Worm (Caenorhabditis elegans) whole organism, L2 larva: ENCODE results near the gene tbc-6.
A peak's percentile ranks its signal among the peaks of the same experiment; 100 is the strongest.

Experiments
- mab-5 ChIP-seq: fragments of 150-350 bp; optimal IDR thresholded peaks from 2 replicates; lab custom pipeline; 2014; ENCODE audit warnings: missing biosample characterization, missing genetic modification characterization
- snpc-4 ChIP-seq: fragments of 150-350 bp; optimal IDR thresholded peaks from 2 replicates; lab custom pipeline; 2014; ENCODE audit warnings: missing biosample characterization, missing genetic modification characterization

DNA sequence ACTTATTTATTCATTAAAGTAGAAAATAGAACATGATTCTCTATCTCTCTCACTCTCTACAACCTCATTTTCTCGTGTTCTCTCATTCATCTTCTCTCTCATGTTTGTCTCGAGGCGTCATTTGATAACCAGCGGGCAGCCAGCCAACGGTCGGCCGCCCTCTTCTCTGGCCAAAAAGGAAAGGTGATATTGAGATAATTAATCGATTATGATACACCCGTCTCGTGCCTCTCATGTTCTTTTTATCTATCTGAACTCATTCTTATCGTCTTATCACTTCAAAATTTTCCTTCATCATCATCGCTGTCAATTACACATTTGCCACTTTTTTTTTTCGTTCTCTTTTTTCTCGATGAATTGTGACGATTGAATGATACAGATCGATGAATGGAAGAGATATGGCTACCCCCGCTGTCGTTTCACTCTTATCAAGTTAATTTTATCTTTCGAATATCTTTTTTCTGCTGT lies 5.2 kb upstream of the tbc-6 start:
- peak; percentile 49 for TF ChIP-seq snpc-4 (tag; lab: Kevin White, UChicago)
- peak; percentile 16 for TF ChIP-seq mab-5 (tag; lab: Kevin White, UChicago)
